Worm (Caenorhabditis elegans): ENCODE results near the gene F38B6.6.
A peak's percentile ranks its signal among the peaks of the same experiment; 100 is the strongest.

The F38B6.6 gene

ce11 chrX:6736358-6736991 is 46.6 kb upstream of the F38B6.6 start (continued):
- TF ChIP-seq lin-29 (GFP tag; IDR thresholded peaks at IDR 0.05), result peak; percentile 37; the same call in 1 of the 2 replicates
- TF ChIP-seq nhr-10 (tag; optimal IDR thresholded peaks at IDR 0.05), result no peak

- TF ChIP-seq aha-1 (tag) (peak; percentile 44), dmd-6 (GFP tag; IDR thresholded peaks at IDR 0.05) (peak; percentile 41; the same call in 1 of the 2 replicates), mxl-3 (GFP tag; optimal IDR thresholded peaks at IDR 0.05) (peak; percentile 48), nhr-10 (tag; optimal IDR thresholded peaks at IDR 0.05) (no peak), nhr-76 (tag; optimal IDR thresholded peaks at IDR 0.05) (no peak), nhr-48 (tag; optimal IDR thresholded peaks at IDR 0.05) (peak; percentile 64), hlh-30 (tag; optimal IDR thresholded peaks at IDR 0.05; ENCODE audit: insufficient read depth) (peak; percentile 95), nhr-102 (tag; optimal IDR thresholded peaks at IDR 0.05) (peak; percentile 17), mdt-29 (GFP tag; IDR thresholded peaks at IDR 0.05) (0 out of 2 replicates have a peak, but pooled peaks have one; percentile 13), arid-1 (GFP tag; conservative IDR thresholded peaks at IDR 0.05) (no peak), hif-1 (tag; optimal IDR thresholded peaks at IDR 0.05) (peak in 1 of 2 experiments; percentile 54), nhr-111 (GFP tag; optimal IDR thresholded peaks at IDR 0.05) (no peak), nhr-28 (tag; optimal IDR thresholded peaks at IDR 0.05) (peak; percentile 3), ceh-28 (tag; optimal IDR thresholded peaks at IDR 0.05) (no peak), daf-16 (GFP tag; optimal IDR thresholded peaks at IDR 0.05) (peak in 1 of 2 experiments; percentile 91), daf-16 (tag; optimal IDR thresholded peaks at IDR 0.05) (peak; percentile 23), mdl-1 (tag; optimal IDR thresholded peaks at IDR 0.05) (peak; percentile 50 to 91), hlh-11 (tag; optimal IDR thresholded peaks at IDR 0.05) (peak; percentile 66), duxl-1 (tag; optimal IDR thresholded peaks at IDR 0.05; ENCODE audit: poor library complexity) (no peak), unc-62 (GFP tag; optimal IDR thresholded peaks at IDR 0.05 in 1 of 2) (peak in 1 of 2 experiments; percentile 59), unc-62 (tag; optimal IDR thresholded peaks at IDR 0.05) (no peak), lsy-2 (tag; optimal IDR thresholded peaks at IDR 0.05) (peak in 1 of 2 experiments; percentile 40), dve-1 (tag; optimal IDR thresholded peaks at IDR 0.05; ENCODE audit: insufficient read depth) (peak; percentile 60), nhr-11 (tag; optimal IDR thresholded peaks at IDR 0.05) (peak; percentile 46)
Observed at ce11 chrX:6735494-6735893, 45.6 kb upstream of the F38B6.6 start.

- TF ChIP-seq lsy-2 (tag; optimal IDR thresholded peaks at IDR 0.05) (no peak), lin-38 (GFP tag; IDR thresholded peaks at IDR 0.05) (no peak), lir-3 (tag; optimal IDR thresholded peaks at IDR 0.05) (no peak), F44E2.7 (GFP tag; IDR thresholded peaks at IDR 0.05) (no peak), T26A8.4 (GFP tag; IDR thresholded peaks at IDR 0.05) (no peak), snpc-4 (tag; optimal IDR thresholded peaks at IDR 0.05) (no peak), madf-5 (GFP tag; IDR thresholded peaks at IDR 0.05) (no peak), nhr-25 (tag; optimal IDR thresholded peaks at IDR 0.05; ENCODE audit: borderline replicate concordance, insufficient read depth) (no peak), mdt-29 (GFP tag; IDR thresholded peaks at IDR 0.05) (no peak), zfp-2 (tag; optimal IDR thresholded peaks at IDR 0.05) (no peak), lin-39 (tag; optimal IDR thresholded peaks at IDR 0.05) (no peak), lin-13 (GFP tag; optimal IDR thresholded peaks at IDR 0.05) (no peak)
Observed at ce11 chrX:6733201-6733600, 43.3 kb upstream of the F38B6.6 start, which contains the start of gene R03E9.2. R03E9.2 (minus strand) TSS chrX:6733301.

DNA sequence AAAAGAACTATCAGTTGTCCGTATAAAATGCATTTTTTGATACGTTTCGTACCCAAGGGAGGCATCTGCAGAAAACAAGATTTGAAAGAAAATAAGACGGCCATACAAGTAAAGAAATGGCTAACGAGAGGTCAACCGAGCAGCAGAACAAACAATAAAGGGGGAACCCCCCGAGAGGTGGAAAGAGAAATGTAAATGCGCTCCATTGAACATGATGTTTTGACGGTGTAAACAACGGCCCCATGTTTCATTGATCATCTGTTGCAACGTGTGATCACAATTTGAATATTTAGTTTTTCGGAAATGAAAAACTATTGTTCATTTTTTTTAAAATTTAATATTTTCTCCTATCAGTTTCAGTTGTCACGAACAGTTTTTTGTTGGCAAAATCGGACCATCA is 39.7 kb upstream of the F38B6.6 start, which contains the start of gene K11G12.6:
K11G12.6 (minus strand) TSS at position 65 of the 400 bp plus-strand sequence.
- no peak for TF ChIP-seq nhr-111 (GFP tag; optimal IDR thresholded peaks at IDR 0.05)
- no peak for TF ChIP-seq hmg-1.1 (GFP tag; IDR thresholded peaks at IDR 0.05)
- no peak for TF ChIP-seq lin-15B (tag; optimal IDR thresholded peaks at IDR 0.05)
- no peak for TF ChIP-seq nhr-77 (tag; optimal IDR thresholded peaks at IDR 0.05)
- TF ChIP-seq spr-3 (GFP tag; optimal IDR thresholded peaks at IDR 0.05), result no peak
- TF ChIP-seq lir-3 (tag; optimal IDR thresholded peaks at IDR 0.05), result no peak
- peak; percentile 41 to 98 for TF ChIP-seq mdl-1 (tag; optimal IDR thresholded peaks at IDR 0.05)
- TF ChIP-seq tag-97 (GFP tag; IDR thresholded peaks at IDR 0.05), result no peak
- no peak for TF ChIP-seq ceh-62 (tag; optimal IDR thresholded peaks at IDR 0.05)
- no peak for TF ChIP-seq ctbp-1 (GFP tag; IDR thresholded peaks at IDR 0.05)
- TF ChIP-seq zip-11 (GFP tag; IDR thresholded peaks at IDR 0.05), result no peak
- peak; percentile 11 for TF ChIP-seq nhr-28 (tag; optimal IDR thresholded peaks at IDR 0.05)
- TF ChIP-seq Y75B8A.6 (GFP tag; IDR thresholded peaks at IDR 0.05), result no peak
- TF ChIP-seq dmd-9 (GFP tag; IDR thresholded peaks at IDR 0.05), result no peak
- TF ChIP-seq duxl-1 (tag; optimal IDR thresholded peaks at IDR 0.05; ENCODE audit: poor library complexity), result no peak
- TF ChIP-seq gei-8 (GFP tag; optimal IDR thresholded peaks at IDR 0.05), result no peak
- TF ChIP-seq nhr-102 (tag; optimal IDR thresholded peaks at IDR 0.05), result no peak
- TF ChIP-seq lsy-2 (tag; optimal IDR thresholded peaks at IDR 0.05), result peak in 1 of 2 experiments; percentile 48

All from whole organism, L4 larva.